Fruit fly (Drosophila melanogaster) whole organism, embryonic: ENCODE measurements around the gene PIG-Wb.

ENCODE experiments used
- CG1024 ChIP-seq: fragments of 200-800 bp; sonication (Bioruptor generic); IDR thresholded peaks from 2 replicates; pipeline ENCODE4 v1.3.6; 2022; ENCODE audit warnings: missing biosample characterization, missing genetic modification characterization
- CG12219 ChIP-seq: fragments of 200-800 bp; sonication (Bioruptor generic); optimal IDR thresholded peaks from 3 replicates; lab custom pipeline; 2018; ENCODE audit warnings: missing biosample characterization, mild to moderate bottlenecking, missing genetic modification characterization
- CG12942 ChIP-seq: fragments of 200-800 bp; sonication (Bioruptor generic); optimal IDR thresholded peaks from 3 replicates; lab custom pipeline; 2016; ENCODE audit warnings: missing biosample characterization, missing genetic modification characterization
- CG16813 ChIP-seq: fragments of 200-800 bp; sonication (Bioruptor generic); IDR thresholded peaks from 3 replicates; pipeline ENCODE4 v1.3.6; 2022; ENCODE audit warnings: missing biosample characterization, missing genetic modification characterization; ENCODE audit not compliant: partially characterized antibody
- CG17385 ChIP-seq: fragments of 200-800 bp; sonication (Bioruptor generic); optimal IDR thresholded peaks from 3 replicates; lab custom pipeline; 2018; ENCODE audit warnings: missing biosample characterization, mild to moderate bottlenecking, missing genetic modification characterization
- CG18764 ChIP-seq: fragments of 200-800 bp; sonication (Bioruptor generic); optimal IDR thresholded peaks from 3 replicates; lab custom pipeline; 2016; ENCODE audit warnings: missing biosample characterization, missing genetic modification characterization
- CG30431 ChIP-seq: fragments of 200-800 bp; sonication (Bioruptor generic); optimal IDR thresholded peaks from 2 replicates; lab custom pipeline; 2017; ENCODE audit warnings: missing biosample characterization, missing genetic modification characterization
- CG6683 ChIP-seq: fragments of 200-800 bp; sonication (Bioruptor generic); optimal IDR thresholded peaks from 2 replicates; lab custom pipeline; 2017; ENCODE audit warnings: missing biosample characterization, mild to moderate bottlenecking, missing genetic modification characterization, missing genetic modification reagents
- CG9817 ChIP-seq: fragments of 200-800 bp; sonication (Bioruptor generic); optimal IDR thresholded peaks from 2 replicates; lab custom pipeline; 2018; ENCODE audit warnings: missing biosample characterization, mild to moderate bottlenecking, missing genetic modification characterization, moderate library complexity
- D19A ChIP-seq: fragments of 200-800 bp; optimal IDR thresholded peaks from 3 replicates; lab custom pipeline; 2019; ENCODE audit warnings: missing biosample characterization, mild to moderate bottlenecking, missing genetic modification characterization, moderate library complexity
- E2f2 ChIP-seq: fragments of 200-800 bp; sonication (Bioruptor generic); IDR thresholded peaks from 2 replicates; pipeline ENCODE4 v1.3.6; 2022; ENCODE audit warnings: missing biosample characterization, missing genetic modification characterization
- Gug ChIP-seq: fragments of 200-800 bp; sonication (Bioruptor generic); IDR thresholded peaks from 4 replicates; pipeline ENCODE4 v1.3.6; 2022; ENCODE audit warnings: missing biosample characterization, missing genetic modification characterization
- HLH4C ChIP-seq: fragments of 200-800 bp; sonication (Bioruptor generic); IDR thresholded peaks from 3 replicates; pipeline ENCODE4 v1.3.6; 2022; ENCODE audit warnings: missing biosample characterization, missing genetic modification characterization; ENCODE audit not compliant: partially characterized antibody
- Six4 ChIP-seq: fragments of 200-800 bp; sonication (Bioruptor generic); optimal IDR thresholded peaks from 2 replicates; lab custom pipeline; 2016; ENCODE audit warnings: missing biosample characterization, missing genetic modification characterization
- Sox100B ChIP-seq: fragments of 200-800 bp; sonication (Bioruptor generic); optimal IDR thresholded peaks from 3 replicates; lab custom pipeline; 2018; ENCODE audit warnings: missing biosample characterization, mild to moderate bottlenecking, missing genetic modification characterization
- bowl ChIP-seq: fragments of 200-800 bp; sonication (Bioruptor generic); IDR thresholded peaks from 2 replicates; pipeline ENCODE4 v1.3.6; 2022; ENCODE audit warnings: missing biosample characterization, missing genetic modification characterization
- dati ChIP-seq: fragments of 200-800 bp; sonication (Bioruptor generic); IDR thresholded peaks from 2 replicates; pipeline ENCODE4 v1.3.6; 2022; ENCODE audit warnings: missing biosample characterization, missing genetic modification characterization
- dmrt99B ChIP-seq: fragments of 200-800 bp; sonication (Bioruptor generic); optimal IDR thresholded peaks from 2 replicates; lab custom pipeline; 2018; ENCODE audit warnings: missing biosample characterization, mild to moderate bottlenecking, missing genetic modification characterization, moderate library complexity
- exex ChIP-seq: fragments of 200-800 bp; sonication (Bioruptor generic); optimal IDR thresholded peaks from 4 replicates; lab custom pipeline; 2018; ENCODE audit warnings: missing biosample characterization, mild to moderate bottlenecking, missing genetic modification characterization, moderate library complexity
- gem ChIP-seq: fragments of 200-800 bp; sonication (Bioruptor generic); optimal IDR thresholded peaks from 2 replicates; lab custom pipeline; 2019; ENCODE audit warnings: missing biosample characterization, mild to moderate bottlenecking, missing genetic modification characterization, moderate library complexity
- jigr1 ChIP-seq: fragments of 200-800 bp; sonication (Bioruptor generic); IDR thresholded peaks from 3 replicates; pipeline ENCODE4 v1.3.6; 2022; ENCODE audit warnings: missing biosample characterization, missing genetic modification characterization
- knrl ChIP-seq: fragments of 200-800 bp; sonication (Bioruptor generic); IDR thresholded peaks from 3 replicates; pipeline ENCODE4 v1.3.6; 2022; ENCODE audit warnings: missing biosample characterization, missing genetic modification characterization; ENCODE audit not compliant: partially characterized antibody
- lmd ChIP-seq: fragments of 200-800 bp; sonication (Bioruptor generic); IDR thresholded peaks from 2 replicates; pipeline ENCODE4 v1.3.6; 2022; ENCODE audit warnings: missing biosample characterization, missing genetic modification characterization
- maf-S ChIP-seq: fragments of 200-800 bp; sonication (Bioruptor generic); optimal IDR thresholded peaks from 2 replicates; lab custom pipeline; 2016; ENCODE audit warnings: missing biosample characterization, missing genetic modification characterization
- nau ChIP-seq: fragments of 200-800 bp; sonication (Bioruptor generic); optimal IDR thresholded peaks from 3 replicates; lab custom pipeline; 2017; ENCODE audit warnings: missing biosample characterization, mild to moderate bottlenecking, missing genetic modification characterization, missing genetic modification reagents
- prd ChIP-seq, 3 experiments: fragments of >200 bp in 2 of 3; fragments of 200-800 bp in 1 of 3; sonication (Bioruptor generic) in 1 of 3; optimal IDR thresholded peaks in 2 of 3; IDR thresholded peaks in 1 of 3; 2 replicates in 2 of 3; 3 replicates in 1 of 3; pipeline versions ENCODE4 v1.3.6 to Lab custom; 2017 to 2022; ENCODE audit warnings: missing biosample characterization in 1 of 3, missing genetic modification characterization in 1 of 3
- rib ChIP-seq: fragments of 200-800 bp; sonication (Bioruptor generic); IDR thresholded peaks from 2 replicates; pipeline ENCODE4 v1.3.6; 2022; ENCODE audit warnings: missing biosample characterization, missing genetic modification characterization
- sna ChIP-seq: fragments of 200-800 bp; sonication (Bioruptor generic); IDR thresholded peaks from 2 replicates; pipeline ENCODE4 v1.3.6; 2022; ENCODE audit warnings: missing biosample characterization, missing genetic modification characterization; ENCODE audit not compliant: partially characterized antibody

The PIG-Wb gene

dm6 chr3L:1688569-1688968 lies 49.3 kb downstream of the PIG-Wb start (continued):
- TF ChIP-seq lmd (GFP tag; lab: Robert Waterston, UW) (no peak), CG6683 (GFP tag; lab: Kevin White, UChicago) (no peak), sna (no peak), HLH4C (no peak), nau (no peak), rib (GFP tag; lab: Robert Waterston, UW) (peak; percentile 41; the same call in 1 of the 2 replicates), dmrt99B (tag; lab: Kevin White, UChicago) (no peak), exex (tag; lab: Kevin White, UChicago) (no peak), CG12219 (GFP tag; lab: Kevin White, UChicago) (no peak), CG18764 (GFP tag; lab: Kevin White, UChicago) (no peak), bowl (GFP tag; lab: Robert Waterston, UW) (no peak), CG30431 (no peak), Six4 (GFP tag; lab: Kevin White, UChicago) (no peak), CG17385 (no peak), Gug (GFP tag; lab: Robert Waterston, UW) (no peak), CG12942 (no peak), CG9817 (tag; lab: Kevin White, UChicago) (no peak), knrl (GFP tag; lab: Robert Waterston, UW) (no peak), E2f2 (no peak), CG16813 (GFP tag; lab: Robert Waterston, UW) (no peak), maf-S (GFP tag; lab: Kevin White, UChicago) (no peak), CG1024 (GFP tag; lab: Robert Waterston, UW) (no peak), dati (no peak), gem (no peak), jigr1 (GFP tag; lab: Robert Waterston, UW) (no peak)

- TF ChIP-seq D19A (tag; lab: Kevin White, UChicago) (peak; percentile 66), prd (optimal IDR thresholded peaks at IDR 0.05; lab: Kevin White, UChicago) (no peak), prd (GFP tag; IDR thresholded peaks at IDR 0.05; lab: Robert Waterston, UW) (no peak), Sox100B (no peak)
- TF ChIP-seq, all 482 proteins: peak for 1
These were observed 49.7 kb downstream of the PIG-Wb start for dm6 chr3L:1688161-1688560.
